Worm (Caenorhabditis elegans) whole organism, L4 larva: ENCODE data around the gene F35H8.12.

Source experiments
- F49E8.2 ChIP-seq: sonication (generic microtip); optimal IDR thresholded peaks from 2 replicates; lab custom pipeline; 2016; ENCODE audit warnings: missing compliant biosample characterization, mild to moderate bottlenecking, missing genetic modification characterization, borderline replicate concordance
- Y105C5A.15 ChIP-seq: fragments of 200-800 bp; sonication (Bioruptor generic); IDR thresholded peaks from 2 replicates; pipeline ENCODE4 v1.3.6; 2022; ENCODE audit warnings: missing genetic modification characterization, missing compliant biosample characterization
- Y75B8A.6 ChIP-seq: fragments of 200-800 bp; sonication (Bioruptor generic); IDR thresholded peaks from 2 replicates; pipeline ENCODE4 v1.3.6; 2022; ENCODE audit warnings: missing genetic modification reagents, missing genetic modification characterization, missing compliant biosample characterization
- ZK337.2 ChIP-seq: fragments of 200-800 bp; sonication (Bioruptor generic); IDR thresholded peaks from 2 replicates; pipeline ENCODE4 v1.3.6; 2022; ENCODE audit warnings: missing genetic modification reagents, missing genetic modification characterization, missing compliant biosample characterization
- aha-1 ChIP-seq: fragments of 150-350 bp; peaks from one replicate; lab custom pipeline; 2014; ENCODE audit warnings: missing biosample characterization, missing genetic modification characterization
- aly-2 ChIP-seq: sonication (generic microtip); optimal IDR thresholded peaks from 2 replicates; lab custom pipeline; 2018; ENCODE audit warnings: missing biosample characterization, missing genetic modification characterization
- ceh-28 ChIP-seq: fragments of 150-350 bp; optimal IDR thresholded peaks from 2 replicates; lab custom pipeline; 2014; ENCODE audit warnings: missing biosample characterization, missing genetic modification reagents, missing genetic modification characterization
- ceh-82 ChIP-seq: sonication (generic microtip); optimal IDR thresholded peaks from 2 replicates; lab custom pipeline; 2017; ENCODE audit warnings: missing biosample characterization, missing genetic modification characterization
- cey-2 ChIP-seq: sonication (generic microtip); optimal IDR thresholded peaks from 3 replicates; lab custom pipeline; 2017; ENCODE audit warnings: missing genetic modification characterization, mild to moderate bottlenecking, missing compliant biosample characterization, antibody characterized with exemption, borderline replicate concordance; ENCODE audit not compliant: insufficient read depth
- ctbp-1 ChIP-seq: fragments of 200-800 bp; sonication (Bioruptor generic); IDR thresholded peaks from 2 replicates; pipeline ENCODE4 v1.3.6; 2022; ENCODE audit warnings: missing genetic modification reagents, missing genetic modification characterization, missing compliant biosample characterization
- daf-12 ChIP-seq: fragments of 150-350 bp; optimal IDR thresholded peaks from 2 replicates; lab custom pipeline; 2014; ENCODE audit warnings: missing biosample characterization, missing genetic modification reagents, missing genetic modification characterization
- daf-8 ChIP-seq: fragments of 200-800 bp; sonication (Bioruptor generic); IDR thresholded peaks from 2 replicates; pipeline ENCODE4 v1.3.6; 2022; ENCODE audit warnings: missing genetic modification characterization, missing compliant biosample characterization
- dpl-1 ChIP-seq: fragments of 150-350 bp; optimal IDR thresholded peaks from 2 replicates; lab custom pipeline; 2014; ENCODE audit warnings: missing biosample characterization, missing genetic modification reagents, missing genetic modification characterization
- egl-43 ChIP-seq: fragments of 200-800 bp; sonication (Bioruptor generic); IDR thresholded peaks from 2 replicates; pipeline ENCODE4 v1.3.6; 2022; ENCODE audit warnings: missing genetic modification reagents, missing genetic modification characterization, missing compliant biosample characterization
- gei-8 ChIP-seq: fragments of 200-800 bp; sonication (Bioruptor generic); optimal IDR thresholded peaks from 2 replicates; lab custom pipeline; 2018; ENCODE audit warnings: mild to moderate bottlenecking, missing genetic modification characterization, missing compliant biosample characterization
- hif-1 ChIP-seq, 2 experiments: sonication (generic microtip); optimal IDR thresholded peaks; 2 replicates each; lab custom pipeline; 2016 to 2017; ENCODE audit warnings: missing compliant biosample characterization in 2 of 2, missing genetic modification characterization in 2 of 2, missing genetic modification reagents in 2 of 2, missing genotype in 2 of 2, mild to moderate bottlenecking in 1 of 2
- hlh-11 ChIP-seq: fragments of 200-800 bp; sonication (Bioruptor generic); optimal IDR thresholded peaks from 2 replicates; lab custom pipeline; 2018; ENCODE audit warnings: mild to moderate bottlenecking, missing genetic modification characterization, missing compliant biosample characterization
- hlh-30 ChIP-seq: sonication (generic microtip); optimal IDR thresholded peaks from 2 replicates; lab custom pipeline; 2017; ENCODE audit warnings: antibody characterized with exemption, mild to moderate bottlenecking, missing genetic modification characterization, missing compliant biosample characterization; ENCODE audit not compliant: insufficient read depth
- lin-1 ChIP-seq: fragments of 200-800 bp; sonication (Bioruptor generic); IDR thresholded peaks from 2 replicates; pipeline ENCODE4 v1.3.6; 2022; ENCODE audit warnings: missing genetic modification reagents, missing genetic modification characterization, missing compliant biosample characterization
- lin-38 ChIP-seq: fragments of 200-800 bp; sonication (Bioruptor generic); IDR thresholded peaks from 2 replicates; pipeline ENCODE4 v1.3.6; 2022; ENCODE audit warnings: missing genetic modification reagents, missing genetic modification characterization, missing compliant biosample characterization
- lir-3 ChIP-seq: sonication (generic microtip); optimal IDR thresholded peaks from 2 replicates; lab custom pipeline; 2016; ENCODE audit warnings: mild to moderate bottlenecking, missing genetic modification characterization, missing compliant biosample characterization
- madf-5 ChIP-seq, 2 experiments: fragments of 200-800 bp; sonication (Bioruptor generic); IDR thresholded peaks; 2 replicates each; pipeline ENCODE4 v1.3.6; 2022; ENCODE audit warnings: missing compliant biosample characterization in 2 of 2, missing genetic modification characterization in 2 of 2
- mdl-1 ChIP-seq, 2 experiments: fragments of 150-350 bp in 1 of 2; sonication (generic microtip) in 1 of 2; optimal IDR thresholded peaks; 2 replicates each; lab custom pipeline; 2014 to 2017; ENCODE audit warnings: missing biosample characterization in 2 of 2, missing genetic modification characterization in 2 of 2
- nhr-10 ChIP-seq: fragments of 150-350 bp; optimal IDR thresholded peaks from 2 replicates; lab custom pipeline; 2014; ENCODE audit warnings: missing biosample characterization, missing genetic modification characterization
- nhr-11 ChIP-seq: fragments of 150-350 bp; optimal IDR thresholded peaks from 2 replicates; lab custom pipeline; 2014; ENCODE audit warnings: missing biosample characterization, missing genetic modification characterization
- nhr-111 ChIP-seq: fragments of 200-800 bp; sonication (Bioruptor generic); optimal IDR thresholded peaks from 2 replicates; lab custom pipeline; 2018; ENCODE audit warnings: mild to moderate bottlenecking, missing genetic modification characterization, missing compliant biosample characterization
- nhr-28 ChIP-seq: fragments of 150-350 bp; optimal IDR thresholded peaks from 2 replicates; lab custom pipeline; 2014; ENCODE audit warnings: missing biosample characterization, missing genetic modification characterization
- nhr-41 ChIP-seq: fragments of 200-800 bp; sonication (Bioruptor generic); IDR thresholded peaks from 2 replicates; pipeline ENCODE4 v1.3.6; 2022; ENCODE audit warnings: missing genetic modification reagents, missing genetic modification characterization, missing compliant biosample characterization
- nhr-76 ChIP-seq: fragments of 150-350 bp; optimal IDR thresholded peaks from 2 replicates; lab custom pipeline; 2014; ENCODE audit warnings: missing biosample characterization, missing genetic modification characterization
- pha-4 ChIP-seq, 2 experiments: fragments of 150-350 bp in 1 of 2; fragments of 200-800 bp in 1 of 2; sonication (Bioruptor generic) in 1 of 2; IDR thresholded peaks in 1 of 2; optimal IDR thresholded peaks in 1 of 2; 2 replicates each; pipeline versions ENCODE4 v1.3.6 to Lab custom; 2014 to 2022; ENCODE audit warnings: missing genetic modification characterization in 2 of 2, missing genetic modification reagents in 2 of 2, missing biosample characterization in 1 of 2, missing compliant biosample characterization in 1 of 2
- tag-97 ChIP-seq: fragments of 200-800 bp; sonication (Bioruptor generic); IDR thresholded peaks from 2 replicates; pipeline ENCODE4 v1.3.6; 2022; ENCODE audit warnings: missing genetic modification characterization, missing compliant biosample characterization
- unc-130 ChIP-seq: sonication (generic microtip); optimal IDR thresholded peaks from 2 replicates; lab custom pipeline; 2016; ENCODE audit warnings: missing genetic modification reagents, missing genetic modification characterization, missing compliant biosample characterization
- unc-62 ChIP-seq, 3 experiments: fragments of 150-350 bp in 1 of 3; sonication (generic microtip); optimal IDR thresholded peaks in 2 of 3; peaks in 1 of 3; 1 replicate in 1 of 3; 2 replicates in 2 of 3; lab custom pipeline; 2014 to 2017; ENCODE audit warnings: missing biosample characterization in 3 of 3, missing genetic modification characterization in 3 of 3, missing genetic modification reagents in 3 of 3, missing genotype in 1 of 3
- zag-1 ChIP-seq: fragments of 150-350 bp; optimal IDR thresholded peaks from 2 replicates; lab custom pipeline; 2014; ENCODE audit warnings: missing biosample characterization, missing genetic modification characterization
- zip-2 ChIP-seq: fragments of 150-350 bp; optimal IDR thresholded peaks from 2 replicates; lab custom pipeline; 2014; ENCODE audit warnings: missing biosample characterization, missing genetic modification characterization

F35H8.12 gene

ce11 chrII:9540723-9541122, 10.9 kb upstream of the F35H8.12 start, which contains the start of gene sra-3:
Gene sra-3, minus strand, starts transcription at chrII:9540823.
- no peak for TF ChIP-seq cey-2 (tag; lab: Kevin White, UChicago)
- TF ChIP-seq ctbp-1, result no peak
- TF ChIP-seq hlh-11, result no peak
- no peak for TF ChIP-seq Y105C5A.15 (GFP tag; lab: Robert Waterston, UW)
- no peak for TF ChIP-seq gei-8 (GFP tag; lab: Kevin White, UChicago)
- no peak for TF ChIP-seq aha-1 (tag; lab: Kevin White, UChicago)
- TF ChIP-seq, all 104 proteins: peak for 0

DNA sequence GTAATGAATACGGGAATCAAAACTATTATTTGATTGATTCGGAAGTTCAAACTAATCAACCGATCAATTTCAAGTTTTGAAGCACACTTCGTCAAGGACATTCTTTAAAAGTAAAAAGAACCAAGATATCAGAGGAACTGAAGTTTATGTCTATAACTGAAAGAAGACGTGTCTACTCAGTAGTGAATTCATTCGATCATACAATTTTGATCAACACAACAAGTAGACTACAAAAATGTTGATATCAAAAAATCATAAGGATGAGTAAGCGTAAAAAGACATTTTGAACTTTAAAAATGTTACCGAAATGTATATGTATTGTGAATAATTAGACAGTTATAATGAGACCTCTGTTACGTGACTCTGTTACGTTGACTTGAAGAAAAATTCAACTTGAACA, 8.9 kb upstream of the F35H8.12 start, which contains the start of gene sra-4:
sra-4 (minus strand) TSS at position 101 of the 400 bp plus-strand sequence.
- TF ChIP-seq hlh-30, result no peak
- TF ChIP-seq Y75B8A.6, result no peak
- TF ChIP-seq tag-97, result no peak
- no peak for TF ChIP-seq lir-3 (tag; lab: Kevin White, UChicago)
- no peak for TF ChIP-seq lin-38 (GFP tag; lab: Robert Waterston, UW)
- TF ChIP-seq nhr-76 (tag; lab: Kevin White, UChicago), result no peak
- TF ChIP-seq ZK337.2 (GFP tag; lab: Robert Waterston, UW), result no peak
- no peak for TF ChIP-seq ceh-28 (tag; lab: Kevin White, UChicago)
- TF ChIP-seq, all 104 proteins: peak for 0

DNA sequence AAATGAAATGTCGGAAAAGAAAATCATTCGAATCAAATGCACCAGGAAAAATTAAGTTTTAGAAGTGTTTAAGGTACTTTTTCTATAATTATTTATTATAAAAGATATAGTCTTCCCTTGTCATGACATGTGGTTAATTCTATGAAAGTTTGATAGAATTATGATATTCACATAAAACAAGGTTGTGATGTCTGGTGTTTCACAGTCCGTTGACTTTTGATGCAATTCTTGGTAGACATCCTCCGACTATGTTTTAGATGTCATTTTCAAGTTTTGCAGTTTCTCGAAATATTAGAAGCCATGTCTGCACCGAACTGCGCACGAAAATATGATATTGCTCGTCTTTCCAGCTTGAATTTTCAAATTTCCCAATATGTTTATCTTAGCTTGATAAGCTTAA, 7.2 kb upstream of the F35H8.12 start, which contains the start of gene sra-7:
sra-7 (plus strand) TSS at position 301 of the 400 bp plus-strand sequence.
- no peak for TF ChIP-seq nhr-11 (tag; lab: Kevin White, UChicago)
- peak; percentile 8 for TF ChIP-seq aha-1 (tag; lab: Kevin White, UChicago)

- no peak for TF ChIP-seq lin-1 (GFP tag; lab: Robert Waterston, UW)
- TF ChIP-seq aly-2 (tag; lab: Kevin White, UChicago), result no peak
- no peak for TF ChIP-seq ceh-82
- no peak for TF ChIP-seq hif-1 (tag; optimal IDR thresholded peaks at IDR 0.05; lab: Kevin White, UChicago)
Measured at ce11 chrII:9550718-9551117, 918 bp upstream of the F35H8.12 start, which contains the start of gene sra-6. Gene sra-6, minus strand, starts transcription at chrII:9550818.

DNA sequence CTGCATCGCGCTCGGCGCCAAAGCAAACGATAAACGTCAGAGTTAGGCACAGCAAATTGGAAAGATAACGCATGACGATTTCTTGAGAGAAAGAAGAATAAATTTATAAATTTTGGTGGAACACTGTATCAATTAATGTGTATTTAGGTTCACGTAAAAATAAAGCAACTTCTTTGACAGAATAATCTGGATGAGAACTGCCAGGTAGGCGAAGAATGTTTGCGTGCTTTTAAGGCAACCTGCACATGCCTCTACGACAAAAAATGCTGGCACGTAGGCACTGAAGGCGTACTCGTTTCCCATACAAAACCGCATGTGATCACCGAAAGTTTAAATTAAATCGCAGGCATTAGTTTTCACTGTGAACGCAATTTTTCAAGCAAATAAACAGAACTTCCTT, 1.5 kb downstream of the F35H8.12 start, which contains the start of gene F35H8.1:
F35H8.1 (minus strand) TSS at position 101 of the 400 bp plus-strand sequence.
- TF ChIP-seq unc-62 (GFP tag; optimal IDR thresholded peaks at IDR 0.05 in 1 of 2; lab: Kevin White, UChicago) (peak in 1 of 2 experiments; percentile 12), unc-62 (tag; optimal IDR thresholded peaks at IDR 0.05; lab: Kevin White, UChicago) (no peak), unc-130 (GFP tag; lab: Kevin White, UChicago) (no peak)
- TF ChIP-seq, all 104 proteins: peak for 1

DNA sequence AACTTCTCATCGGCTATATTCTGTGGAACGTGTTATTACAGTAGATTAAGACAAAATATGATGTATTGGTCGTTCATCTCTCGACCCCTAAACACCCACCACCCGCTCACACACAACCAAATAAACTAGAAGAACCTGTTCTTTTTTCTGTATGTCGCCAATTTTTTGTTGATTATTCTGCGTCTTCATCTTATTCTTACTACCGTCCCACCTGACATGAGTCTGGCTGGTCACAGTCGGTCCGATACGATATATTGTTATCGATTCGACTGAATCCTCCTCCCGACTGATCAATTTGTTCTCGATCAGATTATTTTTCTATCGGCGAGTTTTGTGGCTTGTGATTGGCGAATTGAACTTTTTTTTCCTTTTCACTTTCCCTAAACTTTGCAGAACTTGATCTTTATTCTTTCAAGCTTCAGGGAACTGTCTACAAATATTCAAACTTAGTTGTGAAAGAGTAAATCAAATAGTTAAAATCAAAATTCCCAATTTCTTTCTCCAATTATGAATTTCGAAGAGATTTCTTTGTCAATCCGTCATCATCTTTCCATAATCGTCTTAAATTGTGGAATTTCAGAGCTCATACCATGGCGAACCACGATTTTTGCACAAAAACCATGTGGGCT, 3.4 kb downstream of the F35H8.12 start, which contains the start of gene F35H8.2:
F35H8.2 (plus strand) TSS at position 579 of the 629 bp plus-strand sequence.
- TF ChIP-seq pha-4 (GFP tag; IDR thresholded peaks at IDR 0.05; lab: Robert Waterston, UW) (no peak), pha-4 (tag; optimal IDR thresholded peaks at IDR 0.05; lab: Kevin White, UChicago) (no peak), aha-1 (tag; lab: Kevin White, UChicago) (peak; percentile 35), nhr-28 (tag; lab: Kevin White, UChicago) (peak; percentile 55), hlh-30 (peak; percentile 67), mdl-1 (tag; optimal IDR thresholded peaks at IDR 0.05; lab: Kevin White, UChicago) (peak in 1 of 2 experiments; percentile 40), nhr-10 (no peak)

- TF ChIP-seq madf-5 (GFP tag; IDR thresholded peaks at IDR 0.05; lab: Robert Waterston, UW) (no peak), nhr-111 (no peak), nhr-41 (GFP tag; lab: Robert Waterston, UW) (no peak), unc-62 (GFP tag; optimal IDR thresholded peaks at IDR 0.05 in 1 of 2; lab: Kevin White, UChicago) (peak in 1 of 2 experiments; percentile 69), unc-62 (tag; optimal IDR thresholded peaks at IDR 0.05; lab: Kevin White, UChicago) (no peak), zip-2 (tag; lab: Kevin White, UChicago) (no peak), daf-12 (tag; lab: Kevin White, UChicago) (no peak), mdl-1 (tag; optimal IDR thresholded peaks at IDR 0.05; lab: Kevin White, UChicago) (no peak), hlh-30 (no peak), zag-1 (no peak), F49E8.2 (tag; lab: Kevin White, UChicago) (no peak), egl-43 (GFP tag; lab: Robert Waterston, UW) (no peak), daf-8 (GFP tag; lab: Robert Waterston, UW) (no peak), aha-1 (tag; lab: Kevin White, UChicago) (peak; percentile 91), dpl-1 (GFP tag; lab: Kevin White, UChicago) (no peak)
Measured at ce11 chrII:9556582-9556981, 4.9 kb downstream of the F35H8.12 start.
